Worm (Caenorhabditis elegans): ENCODE data around the gene Y43F8B.22.
A peak's percentile ranks its signal among the peaks of the same experiment; 100 is the strongest.

Y43F8B.22 gene

DNA sequence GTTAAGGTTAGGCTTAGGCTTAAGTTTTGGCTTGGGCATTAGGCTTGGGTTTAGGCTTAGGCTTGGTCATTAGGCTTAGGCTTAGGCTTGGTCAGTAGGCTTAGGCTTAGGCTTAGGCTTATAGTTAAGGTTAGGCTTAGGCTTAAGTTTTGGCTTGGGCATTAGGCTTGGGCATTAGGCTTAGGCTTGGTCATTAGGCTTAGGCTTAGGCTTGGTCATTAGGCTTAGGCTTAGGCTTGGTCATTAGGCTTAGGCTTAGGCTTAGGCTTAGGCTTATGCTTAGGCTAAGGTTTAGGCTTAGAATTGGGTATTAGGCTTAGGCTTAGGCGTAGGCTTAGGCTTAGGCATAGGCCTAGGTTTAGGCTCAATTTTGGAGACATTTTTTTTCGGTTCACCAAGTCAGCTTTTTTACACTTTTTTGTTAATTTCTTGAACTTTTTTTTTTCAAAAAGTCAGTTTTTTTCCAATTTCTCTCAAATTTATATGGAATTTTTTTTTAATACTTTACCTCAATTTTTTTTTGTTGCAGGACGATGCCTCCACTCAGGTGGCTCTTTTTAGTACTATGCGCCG, 20.0 kb downstream of the Y43F8B.22 start, which contains the start of gene Y43F8B.3:
Gene Y43F8B.3, plus strand, starts transcription at position 523 of the 573 bp plus-strand sequence.
- no peak for TF ChIP-seq sdz-38 (tag; optimal IDR thresholded peaks at IDR 0.05)
- 0 out of 2 replicates have a peak, but pooled peaks have one; percentile 36 for TF ChIP-seq madf-3 (GFP tag; IDR thresholded peaks at IDR 0.05)
- peak; percentile 54; the same call in 1 of the 2 replicates for TF ChIP-seq lin-26 (GFP tag; IDR thresholded peaks at IDR 0.05)

DNA sequence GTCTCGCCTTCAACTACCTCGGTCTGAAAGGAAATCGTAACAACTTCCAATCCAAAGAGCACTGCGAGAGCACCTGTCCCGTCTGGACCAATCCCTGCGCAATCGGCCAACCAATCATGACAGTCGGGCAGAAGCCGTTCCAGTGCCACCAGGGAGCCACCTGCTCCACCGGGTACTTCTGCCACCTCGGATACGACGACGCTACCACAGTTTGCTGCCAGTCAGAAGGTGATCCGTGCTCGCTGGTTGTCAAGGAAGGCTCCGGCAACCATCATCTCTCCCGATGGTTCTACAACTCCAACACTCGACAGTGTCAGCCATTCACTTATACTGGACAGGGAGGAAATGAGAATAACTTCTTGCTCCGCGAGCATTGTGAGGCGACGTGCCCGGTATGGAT, 26.4 kb downstream of the Y43F8B.22 start:
- no peak for TF ChIP-seq hsf-1 (GFP tag; IDR thresholded peaks at IDR 0.05)
- TF ChIP-seq zfh-2 (GFP tag; conservative IDR thresholded peaks at IDR 0.05) = peak; percentile 80
- TF ChIP-seq egrh-3 (GFP tag; IDR thresholded peaks at IDR 0.05) = peak; percentile 56; the same call in 1 of the 2 replicates
- TF ChIP-seq C17E4.6 (GFP tag; IDR thresholded peaks at IDR 0.05) = no peak

DNA sequence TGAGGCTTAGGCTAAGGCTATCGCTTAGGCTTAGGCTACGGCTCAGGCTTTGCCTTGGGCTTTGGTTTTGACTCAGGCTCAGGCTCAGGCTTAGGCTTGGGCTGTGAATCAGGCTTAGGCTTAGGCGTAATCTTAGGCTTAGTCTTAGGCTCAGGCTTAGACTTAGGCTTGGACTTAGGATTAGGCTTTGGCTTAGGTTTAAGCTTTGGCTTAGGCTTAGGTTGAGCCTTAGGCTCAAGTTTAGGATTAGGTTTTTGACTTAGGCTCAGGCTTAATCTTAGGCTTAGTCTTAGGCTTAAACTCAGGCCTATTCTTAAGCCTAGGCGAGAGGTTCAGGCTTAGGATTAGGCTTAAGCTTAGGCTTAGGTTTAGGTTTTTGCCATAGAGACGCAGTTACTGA, 27.7 kb downstream of the Y43F8B.22 start:
- TF ChIP-seq Y95B8A.8 (GFP tag; IDR thresholded peaks at IDR 0.05) = no peak
- TF ChIP-seq nhr-179 (tag; optimal IDR thresholded peaks at IDR 0.05) = no peak
- TF ChIP-seq T07F8.4 (tag; optimal IDR thresholded peaks at IDR 0.05) = no peak
- no peak for TF ChIP-seq snpc-4 (GFP tag; optimal IDR thresholded peaks at IDR 0.05)
- no peak for TF ChIP-seq snpc-4 (tag; optimal IDR thresholded peaks at IDR 0.05)
- no peak for TF ChIP-seq zfh-2 (GFP tag; conservative IDR thresholded peaks at IDR 0.05)
- no peak for TF ChIP-seq lin-35 (GFP tag; optimal IDR thresholded peaks at IDR 0.05)
- no peak for TF ChIP-seq gei-17 (GFP tag; optimal IDR thresholded peaks at IDR 0.05)
- no peak for TF ChIP-seq nhr-80 (tag; optimal IDR thresholded peaks at IDR 0.05)
- no peak for TF ChIP-seq Y56A3A.18 (GFP tag; IDR thresholded peaks at IDR 0.05)
- no peak for TF ChIP-seq ztf-18 (tag; optimal IDR thresholded peaks at IDR 0.05)
- no peak for TF ChIP-seq cebp-1 (GFP tag; IDR thresholded peaks at IDR 0.05)
- TF ChIP-seq cebp-1 (tag; optimal IDR thresholded peaks at IDR 0.05) = no peak
- TF ChIP-seq atf-7 (tag; optimal IDR thresholded peaks at IDR 0.05) = no peak

DNA sequence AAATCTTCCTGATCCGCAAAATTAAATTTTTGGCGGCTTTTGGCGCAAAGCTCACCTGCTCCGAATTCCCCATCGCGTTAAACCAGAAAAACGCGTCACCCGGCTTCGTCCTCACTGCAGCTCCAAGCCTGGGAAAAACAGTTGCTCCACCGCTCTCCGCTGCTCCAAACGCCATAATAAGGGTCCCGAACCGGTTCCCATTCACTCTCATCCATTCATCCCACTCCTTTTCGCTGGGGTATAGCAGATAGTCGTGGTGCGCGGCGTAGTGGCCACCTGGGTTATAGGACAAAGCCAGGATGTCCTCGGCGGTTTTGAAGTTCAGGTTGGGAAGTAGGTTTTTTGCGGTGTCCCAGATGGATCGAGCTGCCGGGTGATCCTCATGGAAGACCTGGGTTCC, 28.3 kb downstream of the Y43F8B.22 start:
- TF ChIP-seq xnd-1 (tag; optimal IDR thresholded peaks at IDR 0.05) (no peak), zfh-2 (GFP tag; conservative IDR thresholded peaks at IDR 0.05) (peak; percentile 72; the same call in 1 of the 2 replicates)

DNA sequence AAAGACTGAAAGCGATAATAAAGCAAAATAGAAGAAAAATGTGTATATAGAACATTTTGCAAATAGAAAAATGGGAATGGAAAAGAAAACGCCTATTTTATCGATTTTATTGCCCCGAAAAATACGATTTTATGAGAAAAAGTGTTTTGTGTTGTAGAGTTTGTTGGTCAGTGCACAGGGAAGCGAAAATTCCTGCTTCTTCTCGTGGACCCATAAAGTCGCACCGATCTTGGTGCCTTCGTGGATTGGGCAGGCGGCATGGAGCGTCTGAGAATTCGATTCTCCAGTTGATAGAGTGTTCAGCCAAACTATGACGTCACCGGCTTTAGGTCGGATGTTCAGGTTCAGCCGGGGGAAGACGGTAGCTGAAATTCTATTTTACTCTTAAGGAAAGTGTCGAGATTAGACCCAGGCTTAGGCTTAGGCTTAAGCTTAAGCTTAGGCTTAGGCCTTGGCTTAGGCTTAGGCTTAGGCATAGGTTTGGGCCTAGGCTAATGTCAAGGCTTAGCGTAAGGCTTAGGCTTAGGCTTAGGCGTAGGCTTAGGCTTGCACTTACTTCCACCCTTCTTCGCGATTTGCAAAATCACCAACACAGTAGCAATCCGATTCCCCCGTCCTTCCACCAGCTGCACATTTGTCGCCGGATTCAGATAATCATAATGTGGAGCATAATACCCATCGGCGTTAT, 29.8 kb downstream of the Y43F8B.22 start, which contains the start of gene Y43F8B.19:
Gene Y43F8B.19, minus strand, starts transcription at position 51 of the 688 bp plus-strand sequence.
- no peak for TF ChIP-seq sea-2 (GFP tag; IDR thresholded peaks at IDR 0.05)
- TF ChIP-seq nhr-90 (tag; optimal IDR thresholded peaks at IDR 0.05) = no peak
- no peak for TF ChIP-seq atf-7 (tag; optimal IDR thresholded peaks at IDR 0.05)
- no peak for TF ChIP-seq aptf-3 (GFP tag; IDR thresholded peaks at IDR 0.05)

DNA sequence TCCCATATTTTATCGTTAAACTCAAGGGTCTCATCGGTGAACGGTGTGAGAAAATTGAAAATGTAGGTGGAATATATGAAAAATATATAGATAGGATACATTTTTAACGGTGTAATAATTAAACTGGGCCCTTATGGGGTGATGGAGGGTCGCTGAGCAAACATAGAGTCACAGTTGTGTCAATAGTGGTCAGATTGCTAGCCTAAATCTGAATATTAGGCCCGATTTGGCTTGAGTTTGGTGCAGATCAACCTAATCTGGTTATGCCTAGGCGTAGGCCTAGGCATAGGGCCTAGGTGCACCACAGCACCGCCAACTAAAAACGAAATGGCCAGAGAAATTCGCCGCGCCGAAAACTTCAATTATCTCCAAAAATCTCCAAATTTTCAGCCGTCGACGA, 30.9 kb downstream of the Y43F8B.22 start, which contains the start of gene phy-4:
Gene phy-4, minus strand, starts transcription at position 101 of the 400 bp plus-strand sequence.
- TF ChIP-seq F10E7.11 (tag; optimal IDR thresholded peaks at IDR 0.05) (no peak), let-607 (tag; optimal IDR thresholded peaks at IDR 0.05) (no peak), ztf-25 (GFP tag; IDR thresholded peaks at IDR 0.05) (no peak), lag-1 (GFP tag; IDR thresholded peaks at IDR 0.05) (no peak), egrh-3 (GFP tag; IDR thresholded peaks at IDR 0.05) (no peak), die-1 (tag; optimal IDR thresholded peaks at IDR 0.05) (no peak), mcd-1 (GFP tag; IDR thresholded peaks at IDR 0.05) (no peak)

Data from whole organism, young adult.